Worm (Caenorhabditis elegans): ENCODE measurements around the gene K02F3.12.

ce11 chrIII:861819-862356, 5.5 kb downstream of the K02F3.12 start, which contains the start of gene arx-4:
- TF ChIP-seq unc-130 (tag; optimal IDR thresholded peaks at IDR 0.05) (no peak), nhr-237 (tag; optimal IDR thresholded peaks at IDR 0.05) (no peak), nhr-11 (tag; optimal IDR thresholded peaks at IDR 0.05) (no peak), ceh-82 (tag; optimal IDR thresholded peaks at IDR 0.05) (no peak), skn-1 (tag; optimal IDR thresholded peaks at IDR 0.05) (peak; percentile 41), lin-35 (GFP tag; optimal IDR thresholded peaks at IDR 0.05) (peak in 1 of 2 experiments; percentile 26), ama-1 (optimal IDR thresholded peaks at IDR 0.05) (no peak), nhr-28 (tag; optimal IDR thresholded peaks at IDR 0.05) (no peak), aly-2 (tag; optimal IDR thresholded peaks at IDR 0.05) (no peak), snpc-4 (tag; optimal IDR thresholded peaks at IDR 0.05) (no peak), nhr-77 (tag; optimal IDR thresholded peaks at IDR 0.05) (no peak), C34B4.2 (tag; optimal IDR thresholded peaks at IDR 0.05) (no peak), alr-1 (tag; optimal IDR thresholded peaks at IDR 0.05; ENCODE audit: borderline replicate concordance) (no peak)
